Fruit fly (Drosophila melanogaster): ENCODE measurements around the gene Xport-B.

DNA sequence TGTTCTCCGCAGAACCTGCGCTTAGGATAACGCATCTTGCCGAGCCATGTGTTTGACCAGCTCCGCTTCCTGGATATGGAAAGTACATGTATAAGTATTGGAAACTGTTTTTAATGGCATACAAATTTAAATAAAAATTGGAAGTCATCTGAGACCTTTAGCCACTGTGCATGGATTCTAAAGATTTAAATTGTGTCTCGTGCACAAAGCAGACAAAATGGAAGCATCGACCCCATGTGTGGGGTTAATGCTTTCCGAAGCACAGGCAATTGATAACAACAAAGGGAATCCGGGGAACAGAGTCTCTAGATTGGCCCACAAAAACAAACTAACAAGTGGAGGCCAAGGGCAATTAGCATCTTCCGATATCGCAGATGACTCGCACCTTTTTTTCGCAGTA is 13.5 kb downstream of the Xport-B start:
- TF ChIP-seq acj6 (GFP tag; optimal IDR thresholded peaks at IDR 0.05), result no peak
- no peak for TF ChIP-seq CG7368 (GFP tag; optimal IDR thresholded peaks at IDR 0.05)
- TF ChIP-seq spab (GFP tag; optimal IDR thresholded peaks at IDR 0.05), result no peak
- no peak for TF ChIP-seq net (GFP tag; optimal IDR thresholded peaks at IDR 0.05)
- no peak for TF ChIP-seq CG8119 (GFP tag; IDR thresholded peaks at IDR 0.05)
- no peak for TF ChIP-seq Met (GFP tag; optimal IDR thresholded peaks at IDR 0.05)
- TF ChIP-seq CG4318 (GFP tag; optimal IDR thresholded peaks at IDR 0.05), result no peak
- TF ChIP-seq CG6854 (GFP tag; optimal IDR thresholded peaks at IDR 0.05), result no peak
- TF ChIP-seq salr (GFP tag; optimal IDR thresholded peaks at IDR 0.05), result no peak
- TF ChIP-seq dsx (GFP tag; optimal IDR thresholded peaks at IDR 0.05; ENCODE audit: poor library complexity, severe bottlenecking), result no peak
- TF ChIP-seq CG6792 (GFP tag; optimal IDR thresholded peaks at IDR 0.05), result no peak
- no peak for TF ChIP-seq Smox (GFP tag; optimal IDR thresholded peaks at IDR 0.05)
- TF ChIP-seq CG1621 (tag; optimal IDR thresholded peaks at IDR 0.05), result no peak
